Fruit fly (Drosophila melanogaster): ENCODE results near the gene Arfrp1.

DNA sequence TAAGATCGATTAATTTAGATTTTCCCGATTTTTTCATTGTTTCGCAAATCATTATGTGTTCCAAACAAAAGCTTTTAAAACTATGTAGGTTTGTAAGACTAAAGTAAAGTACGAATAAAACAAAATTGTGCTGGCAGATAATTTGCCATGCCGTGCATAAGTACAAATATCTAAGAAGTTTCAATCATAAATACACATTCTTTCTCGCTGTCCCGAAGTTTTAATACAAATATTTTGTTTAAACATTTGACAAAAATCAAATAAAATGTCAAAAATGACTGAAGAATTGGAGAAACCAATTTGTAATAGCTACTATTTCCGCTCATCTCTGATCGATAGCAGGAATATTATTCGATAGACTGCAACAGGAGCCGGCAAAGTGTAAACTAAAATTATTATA, 24.3 kb upstream of the Arfrp1 start, which contains the start of gene APC4:
- no peak for TF ChIP-seq pan (optimal IDR thresholded peaks at IDR 0.05)
- no peak for TF ChIP-seq pan (GFP tag; optimal IDR thresholded peaks at IDR 0.05 in 1 of 2, IDR thresholded peaks at IDR 0.05 in 1 of 2)
- TF ChIP-seq disco-r (GFP tag; optimal IDR thresholded peaks at IDR 0.05): no peak
- no peak for TF ChIP-seq B-H1 (GFP tag; IDR thresholded peaks at IDR 0.05)
- TF ChIP-seq Ets97D (GFP tag; optimal IDR thresholded peaks at IDR 0.05): peak; percentile 12
- TF ChIP-seq CG12104 (GFP tag; optimal IDR thresholded peaks at IDR 0.05): no peak
- TF ChIP-seq vnd (GFP tag; IDR thresholded peaks at IDR 0.05; ENCODE audit: partially characterized antibody): no peak
- no peak for TF ChIP-seq luna (GFP tag; optimal IDR thresholded peaks at IDR 0.05)
- TF ChIP-seq Six4 (GFP tag; optimal IDR thresholded peaks at IDR 0.05): no peak

All from whole organism, embryonic.